Worm (Caenorhabditis elegans): Measurements from ENCODE around the gene F19G12.11.

F19G12.11 gene

ce11 chrX:1395793-1396192 is 30.5 kb downstream of the F19G12.11 start (continued):
- TF ChIP-seq lin-15B (tag; optimal IDR thresholded peaks at IDR 0.05) (no peak), ztf-4 (tag; optimal IDR thresholded peaks at IDR 0.05) (no peak), tbx-2 (tag; optimal IDR thresholded peaks at IDR 0.05) (peak; percentile 33), hlh-17 (GFP tag; optimal IDR thresholded peaks at IDR 0.05; ENCODE audit: borderline replicate concordance) (no peak), egl-27 (tag; optimal IDR thresholded peaks at IDR 0.05) (no peak), lin-13 (GFP tag; optimal IDR thresholded peaks at IDR 0.05) (no peak), nhr-76 (tag; optimal IDR thresholded peaks at IDR 0.05) (no peak), irx-1 (tag; optimal IDR thresholded peaks at IDR 0.05) (no peak), F16B12.6 (tag; optimal IDR thresholded peaks at IDR 0.05) (no peak), Y116A8C.19 (tag; optimal IDR thresholded peaks at IDR 0.05; ENCODE audit: borderline replicate concordance) (no peak), pax-3 (tag; optimal IDR thresholded peaks at IDR 0.05) (no peak), dsc-1 (tag; optimal IDR thresholded peaks at IDR 0.05) (no peak), unc-62 (GFP tag; optimal IDR thresholded peaks at IDR 0.05) (no peak), ztf-11 (tag; optimal IDR thresholded peaks at IDR 0.05) (no peak), snu-23 (GFP tag; optimal IDR thresholded peaks at IDR 0.05) (peak; percentile 18), efl-1 (optimal IDR thresholded peaks at IDR 0.05) (no peak), efl-1 (GFP tag; optimal IDR thresholded peaks at IDR 0.05 in 1 of 2) (no peak), mef-2 (tag; optimal IDR thresholded peaks at IDR 0.05) (no peak), nhr-28 (tag; optimal IDR thresholded peaks at IDR 0.05) (no peak), swsn-7 (tag; optimal IDR thresholded peaks at IDR 0.05) (no peak), fkh-10 (GFP tag; optimal IDR thresholded peaks at IDR 0.05) (no peak), grh-1 (GFP tag; IDR thresholded peaks at IDR 0.05) (no peak), ces-1 (GFP tag; optimal IDR thresholded peaks at IDR 0.05) (no peak), skn-1 (tag; optimal IDR thresholded peaks at IDR 0.05) (peak; percentile 35), nhr-85 (tag) (peak; percentile 78), elt-3 (tag; optimal IDR thresholded peaks at IDR 0.05) (peak in 1 of 6 experiments; percentile 87), efl-3 (GFP tag; optimal IDR thresholded peaks at IDR 0.05) (no peak), tlp-1 (tag; optimal IDR thresholded peaks at IDR 0.05) (no peak), lin-14 (GFP tag; optimal IDR thresholded peaks at IDR 0.05) (peak; percentile 40), zag-1 (tag; optimal IDR thresholded peaks at IDR 0.05) (no peak), ceh-88 (GFP tag; IDR thresholded peaks at IDR 0.05) (no peak), alr-1 (tag; optimal IDR thresholded peaks at IDR 0.05; ENCODE audit: borderline replicate concordance) (no peak), ceh-8 (GFP tag; optimal IDR thresholded peaks at IDR 0.05) (no peak), C04F5.9 (tag; optimal IDR thresholded peaks at IDR 0.05) (no peak), nhr-20 (tag; optimal IDR thresholded peaks at IDR 0.05) (peak; percentile 49), lsy-2 (tag; optimal IDR thresholded peaks at IDR 0.05) (no peak), nhr-19 (GFP tag; conservative IDR thresholded peaks at IDR 0.05) (peak; percentile 71), hlh-4 (tag; optimal IDR thresholded peaks at IDR 0.05) (no peak), hpl-2 (GFP tag; optimal IDR thresholded peaks at IDR 0.05) (no peak), rnt-1 (tag; optimal IDR thresholded peaks at IDR 0.05) (peak; percentile 39), ceh-63 (GFP tag; optimal IDR thresholded peaks at IDR 0.05) (no peak), sptf-1 (tag; optimal IDR thresholded peaks at IDR 0.05) (no peak), fkh-8 (tag; optimal IDR thresholded peaks at IDR 0.05) (no peak), nhr-11 (tag; optimal IDR thresholded peaks at IDR 0.05) (no peak), nhr-71 (tag; optimal IDR thresholded peaks at IDR 0.05) (peak; percentile 63), lir-3 (tag; optimal IDR thresholded peaks at IDR 0.05; ENCODE audit: poor library complexity) (no peak), ceh-82 (tag; optimal IDR thresholded peaks at IDR 0.05) (no peak), egl-13 (tag; optimal IDR thresholded peaks at IDR 0.05) (no peak), mep-1 (tag; optimal IDR thresholded peaks at IDR 0.05) (no peak), unc-86 (tag; optimal IDR thresholded peaks at IDR 0.05) (no peak), aly-2 (tag; optimal IDR thresholded peaks at IDR 0.05) (no peak), lin-35 (GFP tag; optimal IDR thresholded peaks at IDR 0.05) (peak in 1 of 2 experiments; percentile 51), unc-98 (GFP tag; IDR thresholded peaks at IDR 0.05) (no peak), sox-4 (tag; optimal IDR thresholded peaks at IDR 0.05) (no peak)
